Worm (Caenorhabditis elegans): ENCODE results near the gene grk-2.

Gene grk-2

ce11 chrIII:698814-699213 lies 22.9 kb downstream of the grk-2 start (continued):
- 0 out of 2 replicates have a peak, but pooled peaks have one; percentile 10 for TF ChIP-seq mxl-2 (GFP tag; conservative IDR thresholded peaks at IDR 0.05)
- TF ChIP-seq Y48G9A.11 (GFP tag; IDR thresholded peaks at IDR 0.05), result peak; percentile 78
- TF ChIP-seq dve-1 (tag; optimal IDR thresholded peaks at IDR 0.05; ENCODE audit: insufficient read depth), result no peak
- no peak for TF ChIP-seq tag-97 (GFP tag; IDR thresholded peaks at IDR 0.05)
- TF ChIP-seq lir-3 (tag; optimal IDR thresholded peaks at IDR 0.05), result peak; percentile 53
- TF ChIP-seq nhr-11 (tag; optimal IDR thresholded peaks at IDR 0.05), result no peak
- TF ChIP-seq nhr-25 (tag; optimal IDR thresholded peaks at IDR 0.05; ENCODE audit: borderline replicate concordance, insufficient read depth), result no peak
- TF ChIP-seq nhr-48 (tag; optimal IDR thresholded peaks at IDR 0.05), result no peak
- TF ChIP-seq T20F7.1 (GFP tag; optimal IDR thresholded peaks at IDR 0.05), result no peak
- TF ChIP-seq lin-15B (tag; optimal IDR thresholded peaks at IDR 0.05), result no peak
- peak; percentile 73; the same call in 1 of the 2 replicates for TF ChIP-seq Y105C5A.15 (GFP tag; IDR thresholded peaks at IDR 0.05)
- TF ChIP-seq jun-1 (tag; optimal IDR thresholded peaks at IDR 0.05), result no peak
- no peak for TF ChIP-seq ama-1 (optimal IDR thresholded peaks at IDR 0.05)
- peak; percentile 74 for TF ChIP-seq vab-7 (GFP tag; IDR thresholded peaks at IDR 0.05)
- TF ChIP-seq mep-1 (tag; optimal IDR thresholded peaks at IDR 0.05), result no peak
- TF ChIP-seq ZK546.5 (tag; optimal IDR thresholded peaks at IDR 0.05), result no peak
- TF ChIP-seq ztf-7 (tag; optimal IDR thresholded peaks at IDR 0.05), result no peak
- no peak for TF ChIP-seq F37D6.2 (tag; optimal IDR thresholded peaks at IDR 0.05)
- TF ChIP-seq nhr-237 (tag; optimal IDR thresholded peaks at IDR 0.05), result no peak
- peak; percentile 62; the same call in 1 of the 2 replicates for TF ChIP-seq arid-1 (GFP tag; conservative IDR thresholded peaks at IDR 0.05)
- TF ChIP-seq zfp-2 (tag; optimal IDR thresholded peaks at IDR 0.05), result no peak
- peak; percentile 9 for TF ChIP-seq Y5F2A.4 (GFP tag; optimal IDR thresholded peaks at IDR 0.05)
- no peak for TF ChIP-seq ceh-82 (tag; optimal IDR thresholded peaks at IDR 0.05)
- peak; percentile 83 for TF ChIP-seq lin-1 (GFP tag; IDR thresholded peaks at IDR 0.05)
- peak; percentile 22; the same call in 1 of the 2 replicates for TF ChIP-seq set-16 (GFP tag; IDR thresholded peaks at IDR 0.05)
- TF ChIP-seq nhr-10 (tag; optimal IDR thresholded peaks at IDR 0.05), result no peak
- no peak for TF ChIP-seq spr-3 (GFP tag; optimal IDR thresholded peaks at IDR 0.05)
- no peak for TF ChIP-seq snpc-4 (tag; optimal IDR thresholded peaks at IDR 0.05)
- no peak for TF ChIP-seq dmd-6 (GFP tag; IDR thresholded peaks at IDR 0.05)
- TF ChIP-seq sdz-12 (GFP tag; optimal IDR thresholded peaks at IDR 0.05), result no peak
- TF ChIP-seq Y75B8A.6 (GFP tag; IDR thresholded peaks at IDR 0.05), result 0 out of 2 replicates have a peak, but pooled peaks have one; percentile 49

- TF ChIP-seq aha-1 (tag), result peak; percentile 18
- TF ChIP-seq dve-1 (tag; optimal IDR thresholded peaks at IDR 0.05; ENCODE audit: insufficient read depth), result no peak
Observed at ce11 chrIII:710042-710441, 34.1 kb downstream of the grk-2 start.

- TF ChIP-seq hlh-30 (tag; optimal IDR thresholded peaks at IDR 0.05; ENCODE audit: insufficient read depth), result no peak
- TF ChIP-seq aha-1 (tag), result peak; percentile 30
Observed at ce11 chrIII:724819-725218, 48.9 kb downstream of the grk-2 start, which contains the start of gene flp-24. Gene flp-24 (plus strand): TSS chrIII:725119.

ce11 chrIII:728074-728473 lies 52.2 kb downstream of the grk-2 start:
- TF ChIP-seq unc-62 (GFP tag; optimal IDR thresholded peaks at IDR 0.05 in 1 of 2), result peak in 1 of 2 experiments; percentile 17
- TF ChIP-seq unc-62 (tag; optimal IDR thresholded peaks at IDR 0.05), result no peak
- peak; percentile 81 for TF ChIP-seq set-16 (GFP tag; IDR thresholded peaks at IDR 0.05)
- no peak for TF ChIP-seq nhr-42 (GFP tag; IDR thresholded peaks at IDR 0.05)
- TF ChIP-seq ctbp-1 (GFP tag; IDR thresholded peaks at IDR 0.05), result 0 out of 2 replicates have a peak, but pooled peaks have one; percentile 9
